Fruit fly (Drosophila melanogaster) whole organism, embryonic: ENCODE data around the gene CSN5.

Experiments used
- CG10209 ChIP-seq: fragments of 200-800 bp; sonication (Bioruptor generic); optimal IDR thresholded peaks from 3 replicates; lab custom pipeline; 2017; ENCODE audit warnings: missing biosample characterization, mild to moderate bottlenecking, missing genetic modification characterization, missing genetic modification reagents
- CG1024 ChIP-seq: fragments of 200-800 bp; sonication (Bioruptor generic); IDR thresholded peaks from 2 replicates; pipeline ENCODE4 v1.3.6; 2022; ENCODE audit warnings: missing biosample characterization, missing genetic modification characterization
- CG10267 ChIP-seq: fragments of 200-800 bp; sonication (Bioruptor generic); optimal IDR thresholded peaks from 2 replicates; lab custom pipeline; 2018; ENCODE audit warnings: missing biosample characterization, mild to moderate bottlenecking, missing genetic modification characterization, moderate library complexity
- CG11456 ChIP-seq: fragments of 200-800 bp; sonication (Bioruptor generic); IDR thresholded peaks from 3 replicates; pipeline ENCODE4 v1.3.6; 2022; ENCODE audit warnings: missing biosample characterization, missing genetic modification characterization
- CG13775 ChIP-seq: fragments of 200-800 bp; sonication (Bioruptor generic); optimal IDR thresholded peaks from 3 replicates; lab custom pipeline; 2017; ENCODE audit warnings: missing biosample characterization, mild to moderate bottlenecking, missing genetic modification characterization
- CG13894 ChIP-seq: fragments of 200-800 bp; sonication (Bioruptor generic); optimal IDR thresholded peaks from 3 replicates; lab custom pipeline; 2018; ENCODE audit warnings: missing biosample characterization, mild to moderate bottlenecking, missing genetic modification characterization, moderate library complexity
- CG1529 ChIP-seq: fragments of 200-800 bp; sonication (Bioruptor generic); optimal IDR thresholded peaks from 3 replicates; lab custom pipeline; 2018; ENCODE audit warnings: missing biosample characterization, missing genetic modification characterization
- CG17361 ChIP-seq: fragments of 200-800 bp; sonication (Bioruptor generic); IDR thresholded peaks from 3 replicates; pipeline ENCODE4 v1.3.6; 2022; ENCODE audit warnings: missing biosample characterization, missing genetic modification characterization
- CG17912 ChIP-seq: fragments of 200-800 bp; sonication (Bioruptor generic); optimal IDR thresholded peaks from 2 replicates; lab custom pipeline; 2018; ENCODE audit warnings: missing biosample characterization, mild to moderate bottlenecking, missing genetic modification characterization
- CG1792 ChIP-seq: fragments of 200-800 bp; sonication (Bioruptor generic); optimal IDR thresholded peaks from 2 replicates; lab custom pipeline; 2016; ENCODE audit warnings: missing biosample characterization, missing genetic modification characterization
- CG18262 ChIP-seq: fragments of 200-800 bp; optimal IDR thresholded peaks from 3 replicates; lab custom pipeline; 2019; ENCODE audit warnings: missing biosample characterization, mild to moderate bottlenecking, missing genetic modification characterization, moderate library complexity
- CG1832 ChIP-seq: fragments of 200-800 bp; sonication (Bioruptor generic); optimal IDR thresholded peaks from 2 replicates; lab custom pipeline; 2017; ENCODE audit warnings: missing biosample characterization, mild to moderate bottlenecking, missing genetic modification characterization, inconsistent platforms
- CG2889 ChIP-seq: fragments of 200-800 bp; sonication (Bioruptor generic); IDR thresholded peaks from 3 replicates; pipeline ENCODE4 v1.3.6; 2022; ENCODE audit warnings: missing biosample characterization, missing genetic modification characterization
- CG30431 ChIP-seq: fragments of 200-800 bp; sonication (Bioruptor generic); optimal IDR thresholded peaks from 2 replicates; lab custom pipeline; 2017; ENCODE audit warnings: missing biosample characterization, missing genetic modification characterization
- CG3281 ChIP-seq: fragments of 200-800 bp; sonication (Bioruptor generic); optimal IDR thresholded peaks from 3 replicates; lab custom pipeline; 2017; ENCODE audit warnings: missing biosample characterization, mild to moderate bottlenecking, missing genetic modification characterization
- CG33213 ChIP-seq: fragments of 200-800 bp; sonication (Bioruptor generic); optimal IDR thresholded peaks from 3 replicates; lab custom pipeline; 2016; ENCODE audit warnings: missing biosample characterization, missing genetic modification characterization
- CG33557 ChIP-seq: fragments of 200-800 bp; sonication (Bioruptor generic); optimal IDR thresholded peaks from 2 replicates; lab custom pipeline; 2019; ENCODE audit warnings: missing biosample characterization, mild to moderate bottlenecking, missing genetic modification characterization, moderate library complexity
- CG4730 ChIP-seq: fragments of 200-800 bp; sonication (Bioruptor generic); IDR thresholded peaks from 2 replicates; pipeline ENCODE4 v1.3.6; 2022; ENCODE audit warnings: missing biosample characterization, missing genetic modification characterization
- CG5953 ChIP-seq: fragments of 200-800 bp; sonication (Bioruptor generic); IDR thresholded peaks from 2 replicates; pipeline ENCODE4 v1.3.6; 2022; ENCODE audit warnings: missing biosample characterization, missing genetic modification characterization
- CG7372 ChIP-seq: fragments of 200-800 bp; sonication (Bioruptor generic); IDR thresholded peaks from 2 replicates; pipeline ENCODE4 v1.3.6; 2022; ENCODE audit warnings: missing biosample characterization, missing genetic modification characterization
- CG7987 ChIP-seq: fragments of 200-800 bp; sonication (Bioruptor generic); optimal IDR thresholded peaks from 2 replicates; lab custom pipeline; 2018; ENCODE audit warnings: missing biosample characterization, mild to moderate bottlenecking, missing genetic modification characterization, moderate library complexity
- CG8944 ChIP-seq: fragments of 200-800 bp; sonication (Bioruptor generic); optimal IDR thresholded peaks from 3 replicates; lab custom pipeline; 2016; ENCODE audit warnings: missing biosample characterization, missing genetic modification characterization
- Doc2 ChIP-seq: fragments of 200-800 bp; sonication (Bioruptor generic); IDR thresholded peaks from 2 replicates; pipeline ENCODE4 v1.3.6; 2022; ENCODE audit warnings: missing biosample characterization, missing genetic modification characterization
- Drgx ChIP-seq: fragments of 200-800 bp; sonication (Bioruptor generic); IDR thresholded peaks from 2 replicates; pipeline ENCODE4 v1.3.6; 2022; ENCODE audit warnings: missing biosample characterization, missing genetic modification characterization
- Fer1 ChIP-seq: fragments of 200-800 bp; sonication (Bioruptor generic); optimal IDR thresholded peaks from 2 replicates; lab custom pipeline; 2017; ENCODE audit warnings: missing biosample characterization, mild to moderate bottlenecking, missing genetic modification characterization
- HLH4C ChIP-seq: fragments of 200-800 bp; sonication (Bioruptor generic); IDR thresholded peaks from 3 replicates; pipeline ENCODE4 v1.3.6; 2022; ENCODE audit warnings: missing biosample characterization, missing genetic modification characterization; ENCODE audit not compliant: partially characterized antibody
- Hmr ChIP-seq: fragments of 200-800 bp; sonication (Bioruptor generic); optimal IDR thresholded peaks from 3 replicates; lab custom pipeline; 2017; ENCODE audit warnings: mild to moderate bottlenecking, missing biosample characterization, missing genetic modification reagents, missing genetic modification characterization
- MESR4 ChIP-seq: fragments of 200-800 bp; sonication (Bioruptor generic); optimal IDR thresholded peaks from 2 replicates; lab custom pipeline; 2018; ENCODE audit warnings: missing biosample characterization, mild to moderate bottlenecking, missing genetic modification characterization, moderate library complexity
- Nf-YA ChIP-seq: fragments of 200-800 bp; sonication (Bioruptor generic); IDR thresholded peaks from 2 replicates; pipeline ENCODE4 v1.3.6; 2022; ENCODE audit warnings: missing biosample characterization, missing genetic modification characterization
- Ptx1 ChIP-seq: fragments of 200-800 bp; sonication (Bioruptor generic); IDR thresholded peaks from 2 replicates; pipeline ENCODE4 v1.3.6; 2022; ENCODE audit warnings: missing biosample characterization, missing genetic modification characterization
- Sox100B ChIP-seq: fragments of 200-800 bp; sonication (Bioruptor generic); optimal IDR thresholded peaks from 3 replicates; lab custom pipeline; 2018; ENCODE audit warnings: missing biosample characterization, mild to moderate bottlenecking, missing genetic modification characterization
- Vsx1 ChIP-seq: fragments of 200-800 bp; sonication (Bioruptor generic); optimal IDR thresholded peaks from 2 replicates; lab custom pipeline; 2017; ENCODE audit warnings: missing biosample characterization, mild to moderate bottlenecking, missing genetic modification characterization, missing genetic modification reagents
- al ChIP-seq: fragments of 200-800 bp; sonication (Bioruptor generic); IDR thresholded peaks from 2 replicates; pipeline ENCODE4 v1.3.6; 2022; ENCODE audit warnings: missing biosample characterization, missing genetic modification characterization
- aop ChIP-seq: fragments of 200-800 bp; sonication (Bioruptor generic); IDR thresholded peaks from 2 replicates; pipeline ENCODE4 v1.3.6; 2022; ENCODE audit warnings: missing biosample characterization, missing genetic modification characterization
- ase ChIP-seq: fragments of 200-800 bp; sonication (Bioruptor generic); IDR thresholded peaks from 3 replicates; pipeline ENCODE4 v1.3.6; 2022; ENCODE audit warnings: missing biosample characterization, missing genetic modification characterization
- ash1 ChIP-seq: fragments of 200-800 bp; sonication (Bioruptor generic); optimal IDR thresholded peaks from 2 replicates; lab custom pipeline; 2018; ENCODE audit warnings: missing biosample characterization, mild to moderate bottlenecking, missing genetic modification characterization
- dm ChIP-seq: fragments of 200-800 bp; sonication (Bioruptor generic); optimal IDR thresholded peaks from 3 replicates; lab custom pipeline; 2016; ENCODE audit warnings: missing biosample characterization, missing genetic modification characterization
- dmrt99B ChIP-seq: fragments of 200-800 bp; sonication (Bioruptor generic); optimal IDR thresholded peaks from 2 replicates; lab custom pipeline; 2018; ENCODE audit warnings: missing biosample characterization, mild to moderate bottlenecking, missing genetic modification characterization, moderate library complexity
- eyg ChIP-seq: fragments of 200-800 bp; sonication (Bioruptor generic); optimal IDR thresholded peaks from 3 replicates; lab custom pipeline; 2016; ENCODE audit warnings: missing biosample characterization, missing genetic modification characterization
- grn ChIP-seq: fragments of 200-800 bp; sonication (Bioruptor generic); optimal IDR thresholded peaks from 3 replicates; lab custom pipeline; 2017; ENCODE audit warnings: missing biosample characterization, missing genetic modification characterization
- nerfin-1 ChIP-seq: fragments of 200-800 bp; sonication (Bioruptor generic); optimal IDR thresholded peaks from 3 replicates; lab custom pipeline; 2019; ENCODE audit warnings: missing biosample characterization, mild to moderate bottlenecking, missing genetic modification characterization, moderate library complexity
- nom ChIP-seq: fragments of 200-800 bp; sonication (Bioruptor generic); optimal IDR thresholded peaks from 2 replicates; lab custom pipeline; 2017; ENCODE audit warnings: missing biosample characterization, missing genetic modification characterization, mild to moderate bottlenecking, moderate library complexity, missing genetic modification reagents
- otp ChIP-seq: fragments of 200-800 bp; sonication (Bioruptor generic); IDR thresholded peaks from 3 replicates; pipeline ENCODE4, ENCODE4 v1.3.6; 2022; ENCODE audit warnings: missing biosample characterization, missing genetic modification characterization
- pan ChIP-seq, 4 experiments: fragments of >200 bp in 3 of 4; fragments of 200-800 bp in 1 of 4; sonication (Bioruptor generic) in 1 of 4; optimal IDR thresholded peaks in 3 of 4; IDR thresholded peaks in 1 of 4; 2 replicates each; pipeline versions ENCODE4 v1.3.6 to Lab custom; 2017 to 2022; ENCODE audit warnings: missing biosample characterization in 2 of 4, missing genetic modification characterization in 2 of 4, mixed read lengths in 1 of 4
- pita ChIP-seq: fragments of 200-800 bp; sonication (Bioruptor generic); optimal IDR thresholded peaks from 2 replicates; lab custom pipeline; 2017; ENCODE audit warnings: missing biosample characterization, mild to moderate bottlenecking, missing genetic modification characterization
- sd ChIP-seq: fragments of 200-800 bp; sonication (Bioruptor generic); optimal IDR thresholded peaks from 3 replicates; lab custom pipeline; 2018; ENCODE audit warnings: missing biosample characterization, mild to moderate bottlenecking, missing genetic modification characterization, moderate library complexity
- sens-2 ChIP-seq: fragments of 200-800 bp; sonication (Bioruptor generic); IDR thresholded peaks from 2 replicates; pipeline ENCODE4 v1.3.6; 2022; ENCODE audit warnings: missing biosample characterization, missing genetic modification characterization
- sim ChIP-seq: fragments of 200-800 bp; sonication (Bioruptor generic); IDR thresholded peaks from 2 replicates; pipeline ENCODE4 v1.3.6; 2022; ENCODE audit warnings: missing biosample characterization, missing genetic modification characterization
- sr ChIP-seq: fragments of 200-800 bp; sonication (Bioruptor generic); IDR thresholded peaks from 3 replicates; pipeline ENCODE4 v1.3.6; 2022; ENCODE audit warnings: missing biosample characterization, missing genetic modification characterization
- vvl ChIP-seq: fragments of 200-800 bp; sonication (Bioruptor generic); IDR thresholded peaks from 2 replicates; pipeline ENCODE4 v1.3.6; 2022; ENCODE audit warnings: missing biosample characterization, missing genetic modification characterization
- zen2 ChIP-seq: fragments of 200-800 bp; sonication (Bioruptor generic); IDR thresholded peaks from 3 replicates; pipeline ENCODE4 v1.3.6; 2022; ENCODE audit warnings: missing biosample characterization, missing genetic modification characterization; ENCODE audit not compliant: partially characterized antibody

Gene CSN5

dm6 chr3R:16431707-16432106 is 38.2 kb upstream of the CSN5 start (continued):
- TF ChIP-seq sr (GFP tag; lab: Robert Waterston, UW) = no peak
- peak; percentile 38 for TF ChIP-seq dm (GFP tag; lab: Kevin White, UChicago)
- no peak for TF ChIP-seq dmrt99B (tag; lab: Kevin White, UChicago)
- TF ChIP-seq CG1024 = no peak
- TF ChIP-seq nerfin-1 = peak; percentile 28
- no peak for TF ChIP-seq CG17361 (GFP tag; lab: Robert Waterston, UW)
- TF ChIP-seq CG13894 (tag; lab: Kevin White, UChicago) = no peak
- TF ChIP-seq CG2889 (GFP tag; lab: Robert Waterston, UW) = no peak
- peak; percentile 10 for TF ChIP-seq ash1
- TF ChIP-seq CG7372 = no peak
- no peak for TF ChIP-seq sens-2
- TF ChIP-seq CG13775 (GFP tag; lab: Kevin White, UChicago) = no peak
- TF ChIP-seq CG1529 = no peak
- TF ChIP-seq zen2 (GFP tag; lab: Robert Waterston, UW) = peak; percentile 21; the same call in 1 of the 3 replicates
- TF ChIP-seq nom (GFP tag; lab: Kevin White, UChicago) = no peak
- no peak for TF ChIP-seq CG3281 (GFP tag; lab: Kevin White, UChicago)
- TF ChIP-seq CG1832 (GFP tag; lab: Kevin White, UChicago) = no peak
- TF ChIP-seq Sox100B (GFP tag; lab: Kevin White, UChicago) = no peak
- 0 out of 2 replicates have a peak, but pooled peaks have one; percentile 29 for TF ChIP-seq Nf-YA (GFP tag; lab: Robert Waterston, UW)
- no peak for TF ChIP-seq eyg
- TF ChIP-seq CG5953 = no peak
- TF ChIP-seq Vsx1 (GFP tag; lab: Kevin White, UChicago) = no peak
- peak; percentile 13 for TF ChIP-seq CG18262
- no peak for TF ChIP-seq CG4730
- TF ChIP-seq pita = no peak
- peak; percentile 13 for TF ChIP-seq CG33557 (GFP tag; lab: Kevin White, UChicago)
- no peak for TF ChIP-seq CG1792 (GFP tag; lab: Kevin White, UChicago)
- peak; percentile 34 for TF ChIP-seq CG10209 (GFP tag; lab: Kevin White, UChicago)
- no peak for TF ChIP-seq pan (optimal IDR thresholded peaks at IDR 0.05; lab: Kevin White, UChicago)
- peak in 1 of 2 experiments; percentile 59 for TF ChIP-seq pan (GFP tag; optimal IDR thresholded peaks at IDR 0.05 in 1 of 2, IDR thresholded peaks at IDR 0.05 in 1 of 2)
- no peak for TF ChIP-seq sim (GFP tag; lab: Robert Waterston, UW)
- TF ChIP-seq Fer1 (GFP tag; lab: Kevin White, UChicago) = no peak
- no peak for TF ChIP-seq Doc2 (GFP tag; lab: Robert Waterston, UW)
- TF ChIP-seq CG11456 (GFP tag; lab: Robert Waterston, UW) = peak; percentile 87
- TF ChIP-seq aop (GFP tag; lab: Robert Waterston, UW) = 0 out of 2 replicates have a peak, but pooled peaks have one; percentile 47
- TF ChIP-seq grn (GFP tag; lab: Kevin White, UChicago) = no peak
- TF ChIP-seq sd (tag; lab: Kevin White, UChicago) = peak; percentile 70
- peak; percentile 53; the same call in 2 of the 3 replicates for TF ChIP-seq HLH4C (GFP tag; lab: Robert Waterston, UW)
- no peak for TF ChIP-seq ase (GFP tag; lab: Robert Waterston, UW)
- TF ChIP-seq CG17912 (GFP tag; lab: Kevin White, UChicago) = peak; percentile 79
- TF ChIP-seq Hmr (GFP tag; lab: Kevin White, UChicago) = no peak
- peak; percentile 29 for TF ChIP-seq CG10267 (tag; lab: Kevin White, UChicago)
- TF ChIP-seq al (GFP tag; lab: Robert Waterston, UW) = no peak
- peak; percentile 76 for TF ChIP-seq vvl (GFP tag; lab: Robert Waterston, UW)
- no peak for TF ChIP-seq Drgx (GFP tag; lab: Robert Waterston, UW)
- no peak for TF ChIP-seq CG30431
- TF ChIP-seq CG33213 (GFP tag; lab: Kevin White, UChicago) = peak; percentile 62
- 0 out of 3 replicates have a peak, but pooled peaks have one; percentile 28 for TF ChIP-seq otp (GFP tag; lab: Robert Waterston, UW)
- TF ChIP-seq CG7987 (GFP tag; lab: Kevin White, UChicago) = peak; percentile 59
- TF ChIP-seq MESR4 = no peak
- peak; percentile 13 for TF ChIP-seq CG8944 (GFP tag; lab: Kevin White, UChicago)
- peak; percentile 39; the same call in 1 of the 2 replicates for TF ChIP-seq Ptx1 (GFP tag; lab: Robert Waterston, UW)
